Fruit fly (Drosophila melanogaster) whole organism, embryonic: ENCODE results near the gene Fer2.

Experiments
- Adf1 ChIP-seq: fragments of 200-800 bp; sonication (Bioruptor generic); IDR thresholded peaks from 2 replicates; pipeline ENCODE4 v1.3.6; 2022; ENCODE audit warnings: missing biosample characterization, missing genetic modification characterization
- CG10147 ChIP-seq: fragments of 200-800 bp; sonication (Bioruptor generic); optimal IDR thresholded peaks from 2 replicates; lab custom pipeline; 2019; ENCODE audit warnings: missing biosample characterization, mild to moderate bottlenecking, missing genetic modification characterization, moderate library complexity
- CG10979 ChIP-seq: fragments of 200-800 bp; sonication (Bioruptor generic); optimal IDR thresholded peaks from 2 replicates; lab custom pipeline; 2018; ENCODE audit warnings: missing biosample characterization, mild to moderate bottlenecking, missing genetic modification characterization, moderate library complexity
- CG11247 ChIP-seq: fragments of 200-800 bp; sonication (Bioruptor generic); IDR thresholded peaks from 2 replicates; pipeline ENCODE4 v1.3.6; 2022; ENCODE audit warnings: missing biosample characterization, missing genetic modification characterization
- CG13296 ChIP-seq: fragments of 200-800 bp; sonication (Bioruptor generic); optimal IDR thresholded peaks from 3 replicates; lab custom pipeline; 2018; ENCODE audit warnings: missing biosample characterization, mild to moderate bottlenecking, missing genetic modification characterization
- CG14014 ChIP-seq: fragments of 200-800 bp; sonication (Bioruptor generic); IDR thresholded peaks from 2 replicates; pipeline ENCODE4 v1.3.6; 2022; ENCODE audit warnings: missing biosample characterization, missing genetic modification characterization
- CG14667 ChIP-seq: fragments of 200-800 bp; sonication (Bioruptor generic); IDR thresholded peaks from 2 replicates; pipeline ENCODE4 v1.3.6; 2022; ENCODE audit warnings: missing biosample characterization, missing genetic modification characterization
- CG1529 ChIP-seq: fragments of 200-800 bp; sonication (Bioruptor generic); optimal IDR thresholded peaks from 3 replicates; lab custom pipeline; 2018; ENCODE audit warnings: missing biosample characterization, missing genetic modification characterization
- CG18262 ChIP-seq: fragments of 200-800 bp; optimal IDR thresholded peaks from 3 replicates; lab custom pipeline; 2019; ENCODE audit warnings: missing biosample characterization, mild to moderate bottlenecking, missing genetic modification characterization, moderate library complexity
- CG33213 ChIP-seq: fragments of 200-800 bp; sonication (Bioruptor generic); optimal IDR thresholded peaks from 3 replicates; lab custom pipeline; 2016; ENCODE audit warnings: missing biosample characterization, missing genetic modification characterization
- CG3726 ChIP-seq: fragments of 200-800 bp; sonication (Bioruptor generic); IDR thresholded peaks from 3 replicates; pipeline ENCODE4, ENCODE4 v1.3.6; 2022; ENCODE audit warnings: missing biosample characterization, missing genetic modification characterization
- CG4707 ChIP-seq: fragments of 200-800 bp; sonication (Bioruptor generic); optimal IDR thresholded peaks from 2 replicates; lab custom pipeline; 2018; ENCODE audit warnings: missing biosample characterization, mild to moderate bottlenecking, missing genetic modification characterization, moderate library complexity
- CG4730 ChIP-seq: fragments of 200-800 bp; sonication (Bioruptor generic); IDR thresholded peaks from 2 replicates; pipeline ENCODE4 v1.3.6; 2022; ENCODE audit warnings: missing biosample characterization, missing genetic modification characterization
- CG4820 ChIP-seq: fragments of 200-800 bp; sonication (Bioruptor generic); optimal IDR thresholded peaks from 3 replicates; lab custom pipeline; 2016; ENCODE audit warnings: missing biosample characterization, missing genetic modification characterization
- CG7745 ChIP-seq: fragments of 200-800 bp; sonication (Bioruptor generic); optimal IDR thresholded peaks from 2 replicates; lab custom pipeline; 2018; ENCODE audit warnings: missing biosample characterization, mild to moderate bottlenecking, missing genetic modification characterization, moderate library complexity
- CG8359 ChIP-seq: fragments of 200-800 bp; sonication (Bioruptor generic); optimal IDR thresholded peaks from 2 replicates; lab custom pipeline; 2017; ENCODE audit warnings: missing biosample characterization, mild to moderate bottlenecking, missing genetic modification characterization, borderline replicate concordance
- CG8924 ChIP-seq: fragments of 200-800 bp; optimal IDR thresholded peaks from 3 replicates; lab custom pipeline; 2019; ENCODE audit warnings: missing biosample characterization, mild to moderate bottlenecking, missing genetic modification characterization, moderate library complexity
- CG9817 ChIP-seq: fragments of 200-800 bp; sonication (Bioruptor generic); optimal IDR thresholded peaks from 2 replicates; lab custom pipeline; 2018; ENCODE audit warnings: missing biosample characterization, mild to moderate bottlenecking, missing genetic modification characterization, moderate library complexity
- CG9876 ChIP-seq: fragments of 200-800 bp; sonication (Bioruptor generic); optimal IDR thresholded peaks from 2 replicates; lab custom pipeline; 2016; ENCODE audit warnings: missing biosample characterization, missing genetic modification characterization
- D ChIP-seq, 2 experiments: fragments of 200-800 bp in 1 of 2; fragments of >200 bp in 1 of 2; sonication (Bioruptor generic) in 1 of 2; optimal IDR thresholded peaks; 2 replicates in 1 of 2; 3 replicates in 1 of 2; lab custom pipeline; 2017; ENCODE audit warnings: mild to moderate bottlenecking in 1 of 2, missing biosample characterization in 1 of 2, missing genetic modification characterization in 1 of 2, missing genetic modification reagents in 1 of 2
- E2f1 ChIP-seq: fragments of 200-800 bp; sonication (Bioruptor generic); IDR thresholded peaks from 2 replicates; pipeline ENCODE4 v1.3.6; 2022; ENCODE audit warnings: missing biosample characterization, missing genetic modification characterization
- Gsc ChIP-seq: fragments of 200-800 bp; sonication (Bioruptor generic); IDR thresholded peaks from 2 replicates; pipeline ENCODE4 v1.3.6; 2022; ENCODE audit warnings: missing biosample characterization, missing genetic modification characterization
- HHEX ChIP-seq: fragments of 200-800 bp; sonication (Bioruptor generic); optimal IDR thresholded peaks from 3 replicates; lab custom pipeline; 2017; ENCODE audit warnings: missing biosample characterization, mild to moderate bottlenecking, missing genetic modification characterization, missing genetic modification reagents
- Hand ChIP-seq: fragments of 200-800 bp; sonication (Bioruptor generic); optimal IDR thresholded peaks from 2 replicates; lab custom pipeline; 2017; ENCODE audit warnings: mild to moderate bottlenecking, missing biosample characterization, missing genetic modification reagents, missing genetic modification characterization
- Hsf ChIP-seq: fragments of 200-800 bp; sonication (Bioruptor generic); optimal IDR thresholded peaks from 3 replicates; lab custom pipeline; 2016; ENCODE audit warnings: missing biosample characterization, missing genetic modification characterization
- MBD-R2 ChIP-seq: fragments of 200-800 bp; sonication (Bioruptor generic); IDR thresholded peaks from 2 replicates; pipeline ENCODE4 v1.3.6; 2022; ENCODE audit warnings: missing biosample characterization, missing genetic modification characterization
- NC2β ChIP-seq: fragments of 200-800 bp; sonication (Bioruptor generic); optimal IDR thresholded peaks from 2 replicates; lab custom pipeline; 2016; ENCODE audit warnings: missing biosample characterization, missing genetic modification characterization
- Oli ChIP-seq: fragments of 200-800 bp; sonication (Bioruptor generic); optimal IDR thresholded peaks from 2 replicates; lab custom pipeline; 2018; ENCODE audit warnings: missing biosample characterization, mild to moderate bottlenecking, missing genetic modification characterization, moderate library complexity
- Ptx1 ChIP-seq: fragments of 200-800 bp; sonication (Bioruptor generic); IDR thresholded peaks from 2 replicates; pipeline ENCODE4 v1.3.6; 2022; ENCODE audit warnings: missing biosample characterization, missing genetic modification characterization
- bab2 ChIP-seq: fragments of 200-800 bp; sonication (Bioruptor generic); optimal IDR thresholded peaks from 2 replicates; lab custom pipeline; 2016; ENCODE audit warnings: missing biosample characterization, missing genetic modification characterization
- bowl ChIP-seq: fragments of 200-800 bp; sonication (Bioruptor generic); IDR thresholded peaks from 2 replicates; pipeline ENCODE4 v1.3.6; 2022; ENCODE audit warnings: missing biosample characterization, missing genetic modification characterization
- cato ChIP-seq: fragments of 200-800 bp; sonication (Bioruptor generic); optimal IDR thresholded peaks from 2 replicates; lab custom pipeline; 2016; ENCODE audit warnings: missing biosample characterization, missing genetic modification characterization, borderline replicate concordance
- chif ChIP-seq, 2 experiments: fragments of 200-800 bp; sonication (Bioruptor generic); optimal IDR thresholded peaks; 3 replicates each; lab custom pipeline; 2016; ENCODE audit warnings: missing biosample characterization in 2 of 2, missing genetic modification characterization in 2 of 2
- emc ChIP-seq: fragments of 200-800 bp; sonication (Bioruptor generic); optimal IDR thresholded peaks from 2 replicates; lab custom pipeline; 2016; ENCODE audit warnings: missing biosample characterization, missing genetic modification characterization
- fru ChIP-seq: fragments of >200 bp; optimal IDR thresholded peaks from 2 replicates; lab custom pipeline; 2017
- lab ChIP-seq: fragments of 200-800 bp; sonication (Bioruptor generic); optimal IDR thresholded peaks from 3 replicates; lab custom pipeline; 2017; ENCODE audit warnings: missing biosample characterization, missing genetic modification characterization, mild to moderate bottlenecking, moderate library complexity, missing genetic modification reagents
- lola ChIP-seq, 3 experiments: fragments of >200 bp in 2 of 3; fragments of 200-800 bp in 1 of 3; sonication (Bioruptor generic) in 1 of 3; optimal IDR thresholded peaks; 2 replicates each; lab custom pipeline; 2017 to 2019; ENCODE audit warnings: missing biosample characterization in 3 of 3, missing genetic modification characterization in 3 of 3, mild to moderate bottlenecking in 1 of 3, moderate library complexity in 1 of 3
- maf-S ChIP-seq: fragments of 200-800 bp; sonication (Bioruptor generic); optimal IDR thresholded peaks from 2 replicates; lab custom pipeline; 2016; ENCODE audit warnings: missing biosample characterization, missing genetic modification characterization
- nom ChIP-seq: fragments of 200-800 bp; sonication (Bioruptor generic); optimal IDR thresholded peaks from 2 replicates; lab custom pipeline; 2017; ENCODE audit warnings: missing biosample characterization, missing genetic modification characterization, mild to moderate bottlenecking, moderate library complexity, missing genetic modification reagents
- pita ChIP-seq: fragments of 200-800 bp; sonication (Bioruptor generic); optimal IDR thresholded peaks from 2 replicates; lab custom pipeline; 2017; ENCODE audit warnings: missing biosample characterization, mild to moderate bottlenecking, missing genetic modification characterization
- prd ChIP-seq, 3 experiments: fragments of >200 bp in 2 of 3; fragments of 200-800 bp in 1 of 3; sonication (Bioruptor generic) in 1 of 3; optimal IDR thresholded peaks in 2 of 3; IDR thresholded peaks in 1 of 3; 2 replicates in 2 of 3; 3 replicates in 1 of 3; pipeline versions ENCODE4 v1.3.6 to Lab custom; 2017 to 2022; ENCODE audit warnings: missing biosample characterization in 1 of 3, missing genetic modification characterization in 1 of 3
- repo ChIP-seq: fragments of 200-800 bp; sonication (Bioruptor generic); optimal IDR thresholded peaks from 2 replicates; lab custom pipeline; 2016; ENCODE audit warnings: missing biosample characterization, missing genetic modification characterization
- ro ChIP-seq: fragments of 200-800 bp; sonication (Bioruptor generic); IDR thresholded peaks from 2 replicates; pipeline ENCODE4 v1.3.6; 2022; ENCODE audit warnings: missing biosample characterization, missing genetic modification characterization
- sens-2 ChIP-seq: fragments of 200-800 bp; sonication (Bioruptor generic); IDR thresholded peaks from 2 replicates; pipeline ENCODE4 v1.3.6; 2022; ENCODE audit warnings: missing biosample characterization, missing genetic modification characterization
- so ChIP-seq: fragments of 200-800 bp; sonication (Bioruptor generic); IDR thresholded peaks from 3 replicates; pipeline ENCODE4 v1.3.6; 2022; ENCODE audit warnings: missing biosample characterization, missing genetic modification characterization
- tup ChIP-seq: fragments of 200-800 bp; sonication (Bioruptor generic); optimal IDR thresholded peaks from 2 replicates; lab custom pipeline; 2016; ENCODE audit warnings: missing biosample characterization, mild to moderate bottlenecking, missing genetic modification characterization, moderate library complexity
- twi ChIP-seq: fragments of 200-800 bp; optimal IDR thresholded peaks from 2 replicates; lab custom pipeline; 2019; ENCODE audit warnings: missing biosample characterization, mild to moderate bottlenecking, missing genetic modification characterization, moderate library complexity
- z ChIP-seq: fragments of 200-800 bp; sonication (Bioruptor generic); IDR thresholded peaks from 3 replicates; pipeline ENCODE4 v1.3.6; 2022; ENCODE audit warnings: missing biosample characterization, missing genetic modification characterization
- zfh1 ChIP-seq: fragments of 200-800 bp; sonication (Bioruptor generic); IDR thresholded peaks from 3 replicates; pipeline ENCODE4 v1.3.6; 2022; ENCODE audit warnings: missing biosample characterization, missing genetic modification characterization

Fer2 gene

dm6 chr3R:16128471-16128870 lies 22.6 kb downstream of the Fer2 start (continued):
- no peak for TF ChIP-seq lola (GFP tag; optimal IDR thresholded peaks at IDR 0.05; lab: Kevin White, UChicago)
- TF ChIP-seq maf-S, result no peak
- no peak for TF ChIP-seq HHEX (GFP tag; lab: Kevin White, UChicago)
- TF ChIP-seq Ptx1, result no peak
- no peak for TF ChIP-seq prd (optimal IDR thresholded peaks at IDR 0.05; lab: Kevin White, UChicago)
- no peak for TF ChIP-seq prd (GFP tag; IDR thresholded peaks at IDR 0.05; lab: Robert Waterston, UW)
- 0 out of 2 replicates have a peak, but pooled peaks have one; percentile 41 for TF ChIP-seq CG11247 (GFP tag; lab: Robert Waterston, UW)
- no peak for TF ChIP-seq CG1529 (GFP tag; lab: Kevin White, UChicago)
- no peak for TF ChIP-seq nom (GFP tag; lab: Kevin White, UChicago)
- TF ChIP-seq Hand (GFP tag; lab: Kevin White, UChicago), result no peak
- no peak for TF ChIP-seq bowl (GFP tag; lab: Robert Waterston, UW)

dm6 chr3R:16119441-16119840 lies 31.7 kb downstream of the Fer2 start:
- no peak for TF ChIP-seq repo (GFP tag; lab: Kevin White, UChicago)
- TF ChIP-seq D (optimal IDR thresholded peaks at IDR 0.05; lab: Kevin White, UChicago), result no peak
- no peak for TF ChIP-seq D (GFP tag; optimal IDR thresholded peaks at IDR 0.05; lab: Kevin White, UChicago)
- no peak for TF ChIP-seq Hsf
- TF ChIP-seq chif (GFP tag; optimal IDR thresholded peaks at IDR 0.05; lab: Kevin White, UChicago), result no peak
- no peak for TF ChIP-seq CG9876 (GFP tag; lab: Kevin White, UChicago)
- TF ChIP-seq CG4730, result no peak
- TF ChIP-seq prd (optimal IDR thresholded peaks at IDR 0.05; lab: Kevin White, UChicago), result no peak
- peak; percentile 86 for TF ChIP-seq prd (GFP tag; IDR thresholded peaks at IDR 0.05; lab: Robert Waterston, UW)
- no peak for TF ChIP-seq CG18262 (tag; lab: Kevin White, UChicago)
- TF ChIP-seq Adf1 (GFP tag; lab: Robert Waterston, UW), result no peak
- no peak for TF ChIP-seq CG8359 (GFP tag; lab: Kevin White, UChicago)
- no peak for TF ChIP-seq Oli
- TF ChIP-seq CG9817, result no peak
- no peak for TF ChIP-seq CG14014 (GFP tag; lab: Robert Waterston, UW)
- TF ChIP-seq CG7745 (tag; lab: Kevin White, UChicago), result no peak
- no peak for TF ChIP-seq pita
- TF ChIP-seq CG4707, result no peak
- TF ChIP-seq cato (GFP tag; lab: Kevin White, UChicago), result no peak
- no peak for TF ChIP-seq emc (GFP tag; lab: Kevin White, UChicago)
- TF ChIP-seq sens-2 (GFP tag; lab: Robert Waterston, UW), result no peak
- TF ChIP-seq z (GFP tag; lab: Robert Waterston, UW), result no peak
- TF ChIP-seq ro (GFP tag; lab: Robert Waterston, UW), result no peak
- TF ChIP-seq zfh1, result peak; percentile 70; the same call in 2 of the 3 replicates
- TF ChIP-seq so (GFP tag; lab: Robert Waterston, UW), result no peak
- TF ChIP-seq CG10979, result peak; percentile 23
- peak; percentile 4 for TF ChIP-seq CG4820 (GFP tag; lab: Kevin White, UChicago)
- TF ChIP-seq fru, result no peak
- TF ChIP-seq CG3726, result no peak
- no peak for TF ChIP-seq CG13296 (GFP tag; lab: Kevin White, UChicago)
- no peak for TF ChIP-seq CG10147 (GFP tag; lab: Kevin White, UChicago)
- no peak for TF ChIP-seq tup (GFP tag; lab: Kevin White, UChicago)
- TF ChIP-seq NC2β, result no peak
- TF ChIP-seq Gsc, result no peak
- no peak for TF ChIP-seq bab2 (GFP tag; lab: Kevin White, UChicago)
- TF ChIP-seq MBD-R2 (GFP tag; lab: Robert Waterston, UW), result no peak
- TF ChIP-seq CG14667 (GFP tag; lab: Robert Waterston, UW), result peak; percentile 34; the same call in 1 of the 2 replicates
- no peak for TF ChIP-seq twi (tag; lab: Kevin White, UChicago)
- TF ChIP-seq lab (GFP tag; lab: Kevin White, UChicago), result no peak
- no peak for TF ChIP-seq CG8924
- no peak for TF ChIP-seq CG33213 (GFP tag; lab: Kevin White, UChicago)
- TF ChIP-seq E2f1 (GFP tag; lab: Robert Waterston, UW), result no peak
